Fruit fly (Drosophila melanogaster) whole organism, embryonic: Measurements from ENCODE around the gene Rab39.

ENCODE experiments used
- Aef1 ChIP-seq: fragments of 200-800 bp; sonication (Bioruptor generic); IDR thresholded peaks from 3 replicates; pipeline ENCODE4 v1.3.6; 2022; ENCODE audit warnings: missing biosample characterization, missing genetic modification characterization
- Atf3 ChIP-seq: fragments of 200-800 bp; sonication (Bioruptor generic); optimal IDR thresholded peaks from 3 replicates; lab custom pipeline; 2016; ENCODE audit warnings: missing biosample characterization, missing genetic modification characterization
- B-H2 ChIP-seq: fragments of 200-800 bp; sonication (Bioruptor generic); optimal IDR thresholded peaks from 2 replicates; lab custom pipeline; 2018; ENCODE audit warnings: missing biosample characterization, mild to moderate bottlenecking, missing genetic modification characterization
- CG10366 ChIP-seq: fragments of 200-800 bp; sonication (Bioruptor generic); IDR thresholded peaks from 2 replicates; pipeline ENCODE4 v1.3.6; 2022; ENCODE audit warnings: missing biosample characterization, missing genetic modification characterization
- CG11504 ChIP-seq: fragments of 200-800 bp; sonication (Bioruptor generic); optimal IDR thresholded peaks from 3 replicates; lab custom pipeline; 2019; ENCODE audit warnings: missing biosample characterization, mild to moderate bottlenecking, missing genetic modification characterization, moderate library complexity
- CG11560 ChIP-seq: fragments of 200-800 bp; sonication (Bioruptor generic); IDR thresholded peaks from 3 replicates; pipeline ENCODE4 v1.3.6; 2022; ENCODE audit warnings: missing biosample characterization, missing genetic modification characterization
- CG12391 ChIP-seq: fragments of 200-800 bp; sonication (Bioruptor generic); optimal IDR thresholded peaks from 3 replicates; lab custom pipeline; 2018; ENCODE audit warnings: missing biosample characterization, mild to moderate bottlenecking, missing genetic modification characterization, moderate library complexity
- CG13123 ChIP-seq: fragments of 200-800 bp; sonication (Bioruptor generic); optimal IDR thresholded peaks from 2 replicates; lab custom pipeline; 2016; ENCODE audit warnings: missing biosample characterization, missing genetic modification characterization
- CG13894 ChIP-seq: fragments of 200-800 bp; sonication (Bioruptor generic); optimal IDR thresholded peaks from 3 replicates; lab custom pipeline; 2018; ENCODE audit warnings: missing biosample characterization, mild to moderate bottlenecking, missing genetic modification characterization, moderate library complexity
- CG16779 ChIP-seq: fragments of 200-800 bp; sonication (Bioruptor generic); IDR thresholded peaks from 2 replicates; pipeline ENCODE4 v1.3.6; 2022; ENCODE audit warnings: missing biosample characterization, missing genetic modification characterization
- CG17186 ChIP-seq: fragments of 200-800 bp; sonication (Bioruptor generic); optimal IDR thresholded peaks from 3 replicates; lab custom pipeline; 2017; ENCODE audit warnings: missing biosample characterization, missing genetic modification reagents, missing genetic modification characterization
- CG18476 ChIP-seq: fragments of 200-800 bp; sonication (Bioruptor generic); optimal IDR thresholded peaks from 2 replicates; lab custom pipeline; 2016; ENCODE audit warnings: missing biosample characterization, mild to moderate bottlenecking, missing genetic modification characterization
- CG2116 ChIP-seq: fragments of 200-800 bp; sonication (Bioruptor generic); optimal IDR thresholded peaks from 3 replicates; lab custom pipeline; 2018; ENCODE audit warnings: missing biosample characterization, mild to moderate bottlenecking, missing genetic modification characterization
- CG2889 ChIP-seq: fragments of 200-800 bp; sonication (Bioruptor generic); IDR thresholded peaks from 3 replicates; pipeline ENCODE4 v1.3.6; 2022; ENCODE audit warnings: missing biosample characterization, missing genetic modification characterization
- CG30403 ChIP-seq: fragments of 200-800 bp; sonication (Bioruptor generic); optimal IDR thresholded peaks from 3 replicates; lab custom pipeline; 2016; ENCODE audit warnings: missing biosample characterization, missing genetic modification characterization
- CG7928 ChIP-seq: fragments of 200-800 bp; sonication (Bioruptor generic); optimal IDR thresholded peaks from 2 replicates; lab custom pipeline; 2017; ENCODE audit warnings: missing biosample characterization, mild to moderate bottlenecking, missing genetic modification characterization
- CG7987 ChIP-seq: fragments of 200-800 bp; sonication (Bioruptor generic); optimal IDR thresholded peaks from 2 replicates; lab custom pipeline; 2018; ENCODE audit warnings: missing biosample characterization, mild to moderate bottlenecking, missing genetic modification characterization, moderate library complexity
- CG8281 ChIP-seq: fragments of 200-800 bp; sonication (Bioruptor generic); optimal IDR thresholded peaks from 2 replicates; lab custom pipeline; 2018; ENCODE audit warnings: missing biosample characterization, mild to moderate bottlenecking, missing genetic modification characterization, moderate library complexity
- CTCF ChIP-seq: fragments of 200-800 bp; sonication (Bioruptor generic); optimal IDR thresholded peaks from 2 replicates; lab custom pipeline; 2017; ENCODE audit warnings: missing biosample characterization, mild to moderate bottlenecking, missing genetic modification characterization, moderate library complexity
- D19B ChIP-seq: fragments of 200-800 bp; sonication (Bioruptor generic); optimal IDR thresholded peaks from 2 replicates; lab custom pipeline; 2017; ENCODE audit warnings: missing biosample characterization, mild to moderate bottlenecking, missing genetic modification characterization
- Dbx ChIP-seq: fragments of 200-800 bp; sonication (Bioruptor generic); IDR thresholded peaks from 3 replicates; pipeline ENCODE4 v1.3.6; 2022; ENCODE audit warnings: missing biosample characterization, missing genetic modification characterization
- Deaf1 ChIP-seq: fragments of 200-800 bp; optimal IDR thresholded peaks from 3 replicates; lab custom pipeline; 2019; ENCODE audit warnings: missing biosample characterization, mild to moderate bottlenecking, missing genetic modification characterization, moderate library complexity
- Dfd ChIP-seq, 2 experiments: fragments of >200 bp; optimal IDR thresholded peaks; 2 replicates each; lab custom pipeline; 2017; ENCODE audit warnings: missing biosample characterization in 2 of 2, missing genetic modification characterization in 2 of 2
- E2f1 ChIP-seq: fragments of 200-800 bp; sonication (Bioruptor generic); IDR thresholded peaks from 2 replicates; pipeline ENCODE4 v1.3.6; 2022; ENCODE audit warnings: missing biosample characterization, missing genetic modification characterization
- H15 ChIP-seq: fragments of 200-800 bp; sonication (Bioruptor generic); IDR thresholded peaks from 3 replicates; pipeline ENCODE4 v1.3.6; 2022; ENCODE audit warnings: missing biosample characterization, missing genetic modification characterization
- Lim3 ChIP-seq: fragments of 200-800 bp; sonication (Bioruptor generic); IDR thresholded peaks from 2 replicates; pipeline ENCODE4 v1.3.6; 2022; ENCODE audit warnings: missing biosample characterization, missing genetic modification characterization
- Med ChIP-seq: fragments of 200-800 bp; sonication (Bioruptor generic); peaks from one replicate; lab custom pipeline; 2016; ENCODE audit warnings: missing biosample characterization, missing genetic modification characterization, mild to moderate bottlenecking, inconsistent platforms, moderate library complexity
- Mrtf ChIP-seq: fragments of 200-800 bp; sonication (Bioruptor generic); IDR thresholded peaks from 3 replicates; pipeline ENCODE4 v1.3.6; 2022; ENCODE audit warnings: missing biosample characterization, missing genetic modification characterization
- Optix ChIP-seq: fragments of 200-800 bp; sonication (Bioruptor generic); IDR thresholded peaks from 3 replicates; pipeline ENCODE4 v1.3.6; 2022; ENCODE audit warnings: missing biosample characterization, missing genetic modification characterization
- Sox100B ChIP-seq: fragments of 200-800 bp; sonication (Bioruptor generic); optimal IDR thresholded peaks from 3 replicates; lab custom pipeline; 2018; ENCODE audit warnings: missing biosample characterization, mild to moderate bottlenecking, missing genetic modification characterization
- Ssrp ChIP-seq: fragments of 200-800 bp; sonication (Bioruptor generic); optimal IDR thresholded peaks from 2 replicates; lab custom pipeline; 2018; ENCODE audit warnings: missing biosample characterization, mild to moderate bottlenecking, missing genetic modification characterization, moderate library complexity
- Vsx1 ChIP-seq: fragments of 200-800 bp; sonication (Bioruptor generic); optimal IDR thresholded peaks from 2 replicates; lab custom pipeline; 2017; ENCODE audit warnings: missing biosample characterization, mild to moderate bottlenecking, missing genetic modification characterization, missing genetic modification reagents
- ara ChIP-seq: fragments of 200-800 bp; sonication (Bioruptor generic); IDR thresholded peaks from 2 replicates; pipeline ENCODE4 v1.3.6; 2022; ENCODE audit warnings: missing biosample characterization, missing genetic modification characterization
- ato ChIP-seq: fragments of 200-800 bp; sonication (Bioruptor generic); IDR thresholded peaks from 2 replicates; pipeline ENCODE4 v1.3.6; 2022; ENCODE audit warnings: missing biosample characterization, missing genetic modification characterization; ENCODE audit not compliant: partially characterized antibody
- az2 ChIP-seq: fragments of 200-800 bp; sonication (Bioruptor generic); optimal IDR thresholded peaks from 3 replicates; lab custom pipeline; 2016; ENCODE audit warnings: missing biosample characterization, missing genetic modification characterization
- corto ChIP-seq: fragments of 200-800 bp; sonication (Bioruptor generic); optimal IDR thresholded peaks from 2 replicates; lab custom pipeline; 2016; ENCODE audit warnings: missing biosample characterization, mild to moderate bottlenecking, missing genetic modification characterization, moderate library complexity
- danr ChIP-seq: fragments of 200-800 bp; sonication (Bioruptor generic); IDR thresholded peaks from 2 replicates; pipeline ENCODE4 v1.3.6; 2022; ENCODE audit warnings: missing biosample characterization, missing genetic modification characterization
- dm ChIP-seq: fragments of 200-800 bp; sonication (Bioruptor generic); optimal IDR thresholded peaks from 3 replicates; lab custom pipeline; 2016; ENCODE audit warnings: missing biosample characterization, missing genetic modification characterization
- dysf ChIP-seq: fragments of 200-800 bp; sonication (Bioruptor generic); IDR thresholded peaks from 3 replicates; pipeline ENCODE4 v1.3.6; 2022; ENCODE audit warnings: missing biosample characterization, missing genetic modification characterization
- her ChIP-seq: fragments of 200-800 bp; sonication (Bioruptor generic); optimal IDR thresholded peaks from 2 replicates; lab custom pipeline; 2016; ENCODE audit warnings: missing biosample characterization, missing genetic modification characterization
- lab ChIP-seq: fragments of 200-800 bp; sonication (Bioruptor generic); optimal IDR thresholded peaks from 3 replicates; lab custom pipeline; 2017; ENCODE audit warnings: missing biosample characterization, missing genetic modification characterization, mild to moderate bottlenecking, moderate library complexity, missing genetic modification reagents
- p53 ChIP-seq: fragments of 200-800 bp; sonication (Bioruptor generic); optimal IDR thresholded peaks from 2 replicates; lab custom pipeline; 2016; ENCODE audit warnings: missing biosample characterization, missing genetic modification characterization
- pb ChIP-seq: fragments of 200-800 bp; sonication (Bioruptor generic); optimal IDR thresholded peaks from 3 replicates; lab custom pipeline; 2016; ENCODE audit warnings: missing biosample characterization, missing genetic modification characterization
- rib ChIP-seq: fragments of 200-800 bp; sonication (Bioruptor generic); IDR thresholded peaks from 2 replicates; pipeline ENCODE4 v1.3.6; 2022; ENCODE audit warnings: missing biosample characterization, missing genetic modification characterization
- sc ChIP-seq, 3 experiments: fragments of >200 bp in 2 of 3; fragments of 200-800 bp in 1 of 3; sonication (Bioruptor generic) in 1 of 3; optimal IDR thresholded peaks; 2 replicates in 2 of 3; 3 replicates in 1 of 3; lab custom pipeline; 2017; ENCODE audit warnings: mild to moderate bottlenecking in 1 of 3, missing biosample characterization in 1 of 3, missing genetic modification characterization in 1 of 3, missing genetic modification reagents in 1 of 3
- scrt ChIP-seq: fragments of 200-800 bp; sonication (Bioruptor generic); optimal IDR thresholded peaks from 2 replicates; lab custom pipeline; 2018; ENCODE audit warnings: missing biosample characterization, mild to moderate bottlenecking, missing genetic modification characterization, moderate library complexity
- slp2 ChIP-seq: fragments of 200-800 bp; sonication (Bioruptor generic); optimal IDR thresholded peaks from 2 replicates; lab custom pipeline; 2016; ENCODE audit warnings: missing biosample characterization, missing genetic modification characterization
- so ChIP-seq: fragments of 200-800 bp; sonication (Bioruptor generic); IDR thresholded peaks from 3 replicates; pipeline ENCODE4 v1.3.6; 2022; ENCODE audit warnings: missing biosample characterization, missing genetic modification characterization
- tgo ChIP-seq: fragments of 200-800 bp; sonication (Bioruptor generic); IDR thresholded peaks from 3 replicates; pipeline ENCODE4 v1.3.6; 2022; ENCODE audit warnings: missing biosample characterization, missing genetic modification characterization
- tll ChIP-seq, 2 experiments: fragments of 200-800 bp in 1 of 2; fragments of >200 bp in 1 of 2; sonication (Bioruptor generic) in 1 of 2; optimal IDR thresholded peaks; 2 replicates each; lab custom pipeline; 2017 to 2019; ENCODE audit warnings: missing biosample characterization in 2 of 2, missing genetic modification characterization in 2 of 2, mild to moderate bottlenecking in 1 of 2, moderate library complexity in 1 of 2

Gene Rab39

DNA sequence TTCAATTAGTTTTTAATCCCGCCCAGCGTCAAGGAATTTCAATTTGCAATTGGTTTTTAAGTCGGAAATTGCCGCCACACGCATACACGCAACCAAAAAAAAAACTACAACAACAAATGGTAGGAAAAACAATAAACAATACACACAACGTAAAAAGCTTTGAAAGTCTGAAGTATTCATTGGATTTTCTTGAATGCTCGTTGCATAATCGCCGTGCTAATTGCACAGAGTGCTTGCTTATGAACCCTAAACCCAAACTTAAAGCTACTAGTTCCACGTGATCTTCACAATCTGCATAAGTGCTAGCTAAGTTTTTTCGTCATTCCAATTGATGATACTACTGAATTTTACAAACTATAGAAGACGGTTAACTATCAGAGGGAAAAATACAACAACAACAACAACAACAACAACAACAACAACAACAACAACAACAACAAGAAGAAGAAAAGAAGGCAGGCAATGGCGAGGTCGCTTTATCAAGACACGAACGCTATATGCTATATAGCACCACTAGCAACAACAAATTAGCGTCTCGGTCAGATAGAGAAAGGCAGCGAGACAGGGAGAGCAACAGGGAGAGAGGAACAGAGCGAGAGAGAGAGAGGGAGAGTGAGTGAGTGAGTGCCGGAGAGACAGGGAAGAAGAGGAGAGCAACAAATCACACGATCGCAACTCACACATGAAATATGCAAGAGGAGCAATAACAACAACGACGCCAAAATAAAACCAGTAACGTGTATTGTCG lies 32.4 kb upstream of the Rab39 start (continued):
- TF ChIP-seq dm (GFP tag; lab: Kevin White, UChicago) (no peak), CG16779 (GFP tag; lab: Robert Waterston, UW) (no peak), CG11560 (no peak), danr (GFP tag; lab: Robert Waterston, UW) (no peak), Lim3 (GFP tag; lab: Robert Waterston, UW) (no peak), Optix (GFP tag; lab: Robert Waterston, UW) (0 out of 3 replicates have a peak, but pooled peaks have one; percentile 26), CTCF (GFP tag; lab: Kevin White, UChicago) (no peak), lab (GFP tag; lab: Kevin White, UChicago) (no peak), slp2 (GFP tag; lab: Kevin White, UChicago) (no peak), CG7928 (GFP tag; lab: Kevin White, UChicago) (no peak), her (peak; percentile 8), CG7987 (GFP tag; lab: Kevin White, UChicago) (peak; percentile 29), p53 (GFP tag; lab: Kevin White, UChicago) (no peak), D19B (GFP tag; lab: Kevin White, UChicago) (no peak), Dfd (GFP tag; optimal IDR thresholded peaks at IDR 0.05; lab: Kevin White, UChicago) (no peak), Mrtf (GFP tag; lab: Robert Waterston, UW) (no peak), pb (GFP tag; lab: Kevin White, UChicago) (no peak), Atf3 (no peak), CG30403 (GFP tag; lab: Kevin White, UChicago) (no peak), Vsx1 (GFP tag; lab: Kevin White, UChicago) (peak; percentile 3), Med (GFP tag; lab: Kevin White, UChicago) (peak; percentile 77), tll (GFP tag; optimal IDR thresholded peaks at IDR 0.05; lab: Kevin White, UChicago) (no peak), CG8281 (tag; lab: Kevin White, UChicago) (no peak), corto (GFP tag; lab: Kevin White, UChicago) (no peak), B-H2 (GFP tag; lab: Kevin White, UChicago) (no peak), az2 (no peak), E2f1 (GFP tag; lab: Robert Waterston, UW) (no peak), Ssrp (tag; lab: Kevin White, UChicago) (no peak), scrt (no peak), dysf (no peak), Aef1 (GFP tag; lab: Robert Waterston, UW) (peak; percentile 33; the same call in 1 of the 3 replicates), CG2116 (no peak), CG13894 (no peak), Dbx (GFP tag; lab: Robert Waterston, UW) (0 out of 3 replicates have a peak, but pooled peaks have one; percentile 17), H15 (GFP tag; lab: Robert Waterston, UW) (no peak), CG2889 (GFP tag; lab: Robert Waterston, UW) (no peak), CG12391 (no peak), so (GFP tag; lab: Robert Waterston, UW) (no peak), Sox100B (GFP tag; lab: Kevin White, UChicago) (no peak), sc (optimal IDR thresholded peaks at IDR 0.05; lab: Kevin White, UChicago) (no peak), sc (GFP tag; optimal IDR thresholded peaks at IDR 0.05; lab: Kevin White, UChicago) (no peak), CG11504 (no peak), CG18476 (GFP tag; lab: Kevin White, UChicago) (no peak), ara (no peak), CG17186 (GFP tag; lab: Kevin White, UChicago) (no peak), ato (GFP tag; lab: Robert Waterston, UW) (no peak), CG10366 (GFP tag; lab: Robert Waterston, UW) (no peak), tgo (GFP tag; lab: Robert Waterston, UW) (no peak), rib (peak; percentile 64; the same call in 1 of the 2 replicates), CG13123 (GFP tag; lab: Kevin White, UChicago) (no peak), Deaf1 (tag; lab: Kevin White, UChicago) (peak; percentile 30)
